Fruit fly (Drosophila melanogaster) whole organism, embryonic: Measurements from ENCODE around the gene CG32829.
A peak's percentile ranks its signal among the peaks of the same experiment; 100 is the strongest.

Source experiments
- Abd-B ChIP-seq: fragments of 200-800 bp; sonication (Bioruptor generic); optimal IDR thresholded peaks from 2 replicates; lab custom pipeline; 2018; ENCODE audit warnings: missing biosample characterization, mild to moderate bottlenecking, missing genetic modification characterization, moderate library complexity
- Awh ChIP-seq: fragments of 200-800 bp; sonication (Bioruptor generic); IDR thresholded peaks from 2 replicates; pipeline ENCODE4, ENCODE4 v1.3.6; 2022; ENCODE audit warnings: missing biosample characterization, missing genetic modification characterization
- B-H2 ChIP-seq: fragments of 200-800 bp; sonication (Bioruptor generic); optimal IDR thresholded peaks from 2 replicates; lab custom pipeline; 2018; ENCODE audit warnings: missing biosample characterization, mild to moderate bottlenecking, missing genetic modification characterization
- CG10267 ChIP-seq: fragments of 200-800 bp; sonication (Bioruptor generic); optimal IDR thresholded peaks from 2 replicates; lab custom pipeline; 2018; ENCODE audit warnings: missing biosample characterization, mild to moderate bottlenecking, missing genetic modification characterization, moderate library complexity
- CG10431 ChIP-seq: fragments of 200-800 bp; sonication (Bioruptor generic); optimal IDR thresholded peaks from 3 replicates; lab custom pipeline; 2018; ENCODE audit warnings: missing biosample characterization, mild to moderate bottlenecking, missing genetic modification characterization
- CG11456 ChIP-seq: fragments of 200-800 bp; sonication (Bioruptor generic); IDR thresholded peaks from 3 replicates; pipeline ENCODE4 v1.3.6; 2022; ENCODE audit warnings: missing biosample characterization, missing genetic modification characterization
- CG11695 ChIP-seq: fragments of 200-800 bp; sonication (Bioruptor generic); IDR thresholded peaks from 3 replicates; pipeline ENCODE4 v1.3.6; 2022; ENCODE audit warnings: missing biosample characterization, missing genetic modification characterization
- CG1233 ChIP-seq: fragments of 200-800 bp; sonication (Bioruptor generic); optimal IDR thresholded peaks from 4 replicates; lab custom pipeline; 2018; ENCODE audit warnings: missing biosample characterization, mild to moderate bottlenecking, missing genetic modification characterization
- CG14014 ChIP-seq: fragments of 200-800 bp; sonication (Bioruptor generic); IDR thresholded peaks from 2 replicates; pipeline ENCODE4 v1.3.6; 2022; ENCODE audit warnings: missing biosample characterization, missing genetic modification characterization
- CG14710 ChIP-seq: fragments of 200-800 bp; sonication (Bioruptor generic); optimal IDR thresholded peaks from 3 replicates; lab custom pipeline; 2019; ENCODE audit warnings: missing biosample characterization, mild to moderate bottlenecking, missing genetic modification characterization, moderate library complexity
- CG18619 ChIP-seq: fragments of 200-800 bp; sonication (Bioruptor generic); optimal IDR thresholded peaks from 3 replicates; lab custom pipeline; 2017; ENCODE audit warnings: missing biosample characterization, mild to moderate bottlenecking, missing genetic modification characterization
- CG2116 ChIP-seq: fragments of 200-800 bp; sonication (Bioruptor generic); optimal IDR thresholded peaks from 3 replicates; lab custom pipeline; 2018; ENCODE audit warnings: missing biosample characterization, mild to moderate bottlenecking, missing genetic modification characterization
- CG31441 ChIP-seq: fragments of 200-800 bp; sonication (Bioruptor generic); IDR thresholded peaks from 2 replicates; pipeline ENCODE4 v1.3.6; 2022; ENCODE audit warnings: missing biosample characterization, missing genetic modification characterization
- CG3281 ChIP-seq: fragments of 200-800 bp; sonication (Bioruptor generic); optimal IDR thresholded peaks from 3 replicates; lab custom pipeline; 2017; ENCODE audit warnings: missing biosample characterization, mild to moderate bottlenecking, missing genetic modification characterization
- CG34422 ChIP-seq: fragments of 200-800 bp; sonication (Bioruptor generic); IDR thresholded peaks from 3 replicates; pipeline ENCODE4 v1.3.6; 2022; ENCODE audit warnings: missing biosample characterization, missing genetic modification characterization
- CG4328 ChIP-seq: fragments of 200-800 bp; sonication (Bioruptor generic); optimal IDR thresholded peaks from 3 replicates; lab custom pipeline; 2017; ENCODE audit warnings: missing biosample characterization, missing genetic modification reagents, missing genetic modification characterization
- CG6791 ChIP-seq: fragments of 200-800 bp; sonication (Bioruptor generic); IDR thresholded peaks from 3 replicates; pipeline ENCODE4 v1.3.6; 2022; ENCODE audit warnings: missing biosample characterization, missing genetic modification characterization; ENCODE audit not compliant: partially characterized antibody
- CG8388 ChIP-seq: fragments of 200-800 bp; sonication (Bioruptor generic); optimal IDR thresholded peaks from 2 replicates; lab custom pipeline; 2019; ENCODE audit warnings: missing biosample characterization, mild to moderate bottlenecking, missing genetic modification characterization, moderate library complexity
- CG8924 ChIP-seq: fragments of 200-800 bp; optimal IDR thresholded peaks from 3 replicates; lab custom pipeline; 2019; ENCODE audit warnings: missing biosample characterization, mild to moderate bottlenecking, missing genetic modification characterization, moderate library complexity
- CG9215 ChIP-seq: fragments of 200-800 bp; sonication (Bioruptor generic); IDR thresholded peaks from 2 replicates; pipeline ENCODE4 v1.3.6; 2022; ENCODE audit warnings: missing biosample characterization, missing genetic modification characterization
- CG9437 ChIP-seq: fragments of 200-800 bp; sonication (Bioruptor generic); optimal IDR thresholded peaks from 2 replicates; lab custom pipeline; 2018; ENCODE audit warnings: missing biosample characterization, mild to moderate bottlenecking, missing genetic modification characterization
- CG9797 ChIP-seq: fragments of 200-800 bp; sonication (Bioruptor generic); optimal IDR thresholded peaks from 3 replicates; lab custom pipeline; 2018; ENCODE audit warnings: missing biosample characterization, mild to moderate bottlenecking, missing genetic modification characterization
- CoRest ChIP-seq: fragments of 200-800 bp; sonication (Bioruptor generic); optimal IDR thresholded peaks from 3 replicates; lab custom pipeline; 2018; ENCODE audit warnings: missing biosample characterization, mild to moderate bottlenecking, missing genetic modification characterization, moderate library complexity
- D19A ChIP-seq: fragments of 200-800 bp; optimal IDR thresholded peaks from 3 replicates; lab custom pipeline; 2019; ENCODE audit warnings: missing biosample characterization, mild to moderate bottlenecking, missing genetic modification characterization, moderate library complexity
- Dek ChIP-seq: fragments of 200-800 bp; sonication (Bioruptor generic); optimal IDR thresholded peaks from 3 replicates; lab custom pipeline; 2019; ENCODE audit warnings: missing biosample characterization, mild to moderate bottlenecking, missing genetic modification characterization, moderate library complexity
- Dfd ChIP-seq, 2 experiments: fragments of >200 bp; optimal IDR thresholded peaks; 2 replicates each; lab custom pipeline; 2017; ENCODE audit warnings: missing biosample characterization in 2 of 2, missing genetic modification characterization in 2 of 2
- Dll ChIP-seq: fragments of 200-800 bp; sonication (Bioruptor generic); IDR thresholded peaks from 4 replicates; pipeline ENCODE4 v1.3.6; 2022; ENCODE audit warnings: missing biosample characterization, missing genetic modification characterization; ENCODE audit not compliant: partially characterized antibody
- E2f2 ChIP-seq: fragments of 200-800 bp; sonication (Bioruptor generic); IDR thresholded peaks from 2 replicates; pipeline ENCODE4 v1.3.6; 2022; ENCODE audit warnings: missing biosample characterization, missing genetic modification characterization
- Fer3 ChIP-seq: fragments of 200-800 bp; sonication (Bioruptor generic); optimal IDR thresholded peaks from 2 replicates; lab custom pipeline; 2018; ENCODE audit warnings: missing biosample characterization, mild to moderate bottlenecking, missing genetic modification characterization, moderate library complexity
- Nf-YC ChIP-seq: fragments of 200-800 bp; optimal IDR thresholded peaks from 3 replicates; lab custom pipeline; 2019; ENCODE audit warnings: missing biosample characterization, mild to moderate bottlenecking, missing genetic modification characterization, moderate library complexity
- NfI ChIP-seq: fragments of 200-800 bp; sonication (Bioruptor generic); optimal IDR thresholded peaks from 3 replicates; lab custom pipeline; 2018; ENCODE audit warnings: missing biosample characterization, mild to moderate bottlenecking, missing genetic modification characterization, moderate library complexity
- Poxn ChIP-seq: fragments of 200-800 bp; sonication (Bioruptor generic); IDR thresholded peaks from 2 replicates; pipeline ENCODE4 v1.3.6; 2022; ENCODE audit warnings: missing biosample characterization, missing genetic modification characterization
- Spps ChIP-seq: fragments of 200-800 bp; sonication (Bioruptor generic); optimal IDR thresholded peaks from 2 replicates; lab custom pipeline; 2018; ENCODE audit warnings: missing biosample characterization, mild to moderate bottlenecking, missing genetic modification characterization
- Usf ChIP-seq: fragments of 200-800 bp; sonication (Bioruptor generic); optimal IDR thresholded peaks from 2 replicates; lab custom pipeline; 2017; ENCODE audit warnings: missing genotype, missing biosample characterization, missing genetic modification characterization
- ara ChIP-seq: fragments of 200-800 bp; sonication (Bioruptor generic); IDR thresholded peaks from 2 replicates; pipeline ENCODE4 v1.3.6; 2022; ENCODE audit warnings: missing biosample characterization, missing genetic modification characterization
- chinmo ChIP-seq: fragments of 200-800 bp; sonication (Bioruptor generic); IDR thresholded peaks from 4 replicates; pipeline ENCODE4 v1.3.6; 2022; ENCODE audit warnings: missing biosample characterization, missing genetic modification characterization; ENCODE audit not compliant: partially characterized antibody
- ci ChIP-seq: fragments of 200-800 bp; sonication (Bioruptor generic); IDR thresholded peaks from 3 replicates; pipeline ENCODE4 v1.3.6; 2022; ENCODE audit warnings: missing biosample characterization, missing genetic modification characterization
- croc ChIP-seq: fragments of 200-800 bp; sonication (Bioruptor generic); conservative IDR thresholded peaks from 3 replicates; pipeline ENCODE4 v1.3.6; 2022; ENCODE audit warnings: missing biosample characterization, missing genetic modification characterization
- fd3F ChIP-seq: fragments of 200-800 bp; sonication (Bioruptor generic); optimal IDR thresholded peaks from 2 replicates; lab custom pipeline; 2018; ENCODE audit warnings: missing biosample characterization, mild to moderate bottlenecking, missing genetic modification characterization, moderate library complexity
- gem ChIP-seq: fragments of 200-800 bp; sonication (Bioruptor generic); optimal IDR thresholded peaks from 2 replicates; lab custom pipeline; 2019; ENCODE audit warnings: missing biosample characterization, mild to moderate bottlenecking, missing genetic modification characterization, moderate library complexity
- grau ChIP-seq: fragments of 200-800 bp; optimal IDR thresholded peaks from 3 replicates; lab custom pipeline; 2019; ENCODE audit warnings: missing biosample characterization, mild to moderate bottlenecking, missing genetic modification characterization, moderate library complexity
- gsb ChIP-seq: fragments of 200-800 bp; sonication (Bioruptor generic); IDR thresholded peaks from 2 replicates; pipeline ENCODE4 v1.3.6; 2022; ENCODE audit warnings: missing biosample characterization, missing genetic modification characterization
- hth ChIP-seq: fragments of >200 bp; optimal IDR thresholded peaks from 2 replicates; lab custom pipeline; 2017; ENCODE audit warnings: inconsistent platforms
- knrl ChIP-seq: fragments of 200-800 bp; sonication (Bioruptor generic); IDR thresholded peaks from 3 replicates; pipeline ENCODE4 v1.3.6; 2022; ENCODE audit warnings: missing biosample characterization, missing genetic modification characterization; ENCODE audit not compliant: partially characterized antibody
- nmo ChIP-seq: fragments of 200-800 bp; sonication (Bioruptor generic); optimal IDR thresholded peaks from 2 replicates; lab custom pipeline; 2018; ENCODE audit warnings: missing biosample characterization, mild to moderate bottlenecking, missing genetic modification characterization, moderate library complexity
- pnt ChIP-seq: fragments of 200-800 bp; sonication (Bioruptor generic); optimal IDR thresholded peaks from 3 replicates; lab custom pipeline; 2016; ENCODE audit warnings: missing biosample characterization, missing genetic modification characterization
- tgo ChIP-seq: fragments of 200-800 bp; sonication (Bioruptor generic); IDR thresholded peaks from 3 replicates; pipeline ENCODE4 v1.3.6; 2022; ENCODE audit warnings: missing biosample characterization, missing genetic modification characterization
- tin ChIP-seq: fragments of 200-800 bp; sonication (Bioruptor generic); optimal IDR thresholded peaks from 3 replicates; lab custom pipeline; 2016; ENCODE audit warnings: missing biosample characterization, missing genetic modification characterization
- ttk ChIP-seq: fragments of 200-800 bp; sonication (Bioruptor generic); IDR thresholded peaks from 2 replicates; pipeline ENCODE4 v2.1.2; 2022; ENCODE audit warnings: missing biosample characterization, missing genetic modification characterization
- twi ChIP-seq: fragments of 200-800 bp; optimal IDR thresholded peaks from 2 replicates; lab custom pipeline; 2019; ENCODE audit warnings: missing biosample characterization, mild to moderate bottlenecking, missing genetic modification characterization, moderate library complexity

CG32829 gene

dm6 chr2L:6964022-6964434, 47.8 kb upstream of the CG32829 start, which contains the start of the genes sip2 and Coprox (continued):
- TF ChIP-seq CG9215 (GFP tag; lab: Robert Waterston, UW) (peak; percentile 46), CG10431 (GFP tag; lab: Kevin White, UChicago) (peak; percentile 75), Spps (tag; lab: Kevin White, UChicago) (peak; percentile 52), ci (0 out of 3 replicates have a peak, but pooled peaks have one; percentile 45), CG2116 (GFP tag; lab: Kevin White, UChicago) (peak; percentile 62), D19A (peak; percentile 37), CoRest (tag; lab: Kevin White, UChicago) (peak; percentile 85), CG3281 (GFP tag; lab: Kevin White, UChicago) (peak; percentile 72), croc (peak; percentile 44; the same call in 2 of the 3 replicates), grau (tag; lab: Kevin White, UChicago) (peak; percentile 83), twi (tag; lab: Kevin White, UChicago) (peak; percentile 63), gem (tag; lab: Kevin White, UChicago) (peak; percentile 87), Abd-B (GFP tag; lab: Kevin White, UChicago) (peak; percentile 63), NfI (GFP tag; lab: Kevin White, UChicago) (peak; percentile 18), CG4328 (peak; percentile 47), Fer3 (tag; lab: Kevin White, UChicago) (peak; percentile 72), CG34422 (GFP tag; lab: Robert Waterston, UW) (0 out of 3 replicates have a peak, but pooled peaks have one; percentile 21), CG8924 (tag; lab: Kevin White, UChicago) (peak; percentile 86), Dek (peak; percentile 74), CG18619 (peak; percentile 56), hth (lab: Kevin White, UChicago) (no peak), E2f2 (GFP tag; lab: Robert Waterston, UW) (peak; percentile 84), pnt (no peak), CG1233 (no peak), Usf (GFP tag; lab: Kevin White, UChicago) (peak; percentile 29), CG31441 (GFP tag; lab: Robert Waterston, UW) (peak; percentile 85), gsb (GFP tag; lab: Robert Waterston, UW) (no peak), CG9797 (GFP tag; lab: Kevin White, UChicago) (peak; percentile 89), Dfd (GFP tag; optimal IDR thresholded peaks at IDR 0.05; lab: Kevin White, UChicago) (no peak), tin (GFP tag; lab: Kevin White, UChicago) (peak; percentile 37), nmo (GFP tag; lab: Kevin White, UChicago) (peak; percentile 82), fd3F (GFP tag; lab: Kevin White, UChicago) (peak; percentile 50), tgo (GFP tag; lab: Robert Waterston, UW) (peak; percentile 58; the same call in 2 of the 3 replicates), Awh (GFP tag; lab: Robert Waterston, UW) (peak; percentile 32; the same call in 1 of the 2 replicates), CG9437 (GFP tag; lab: Kevin White, UChicago) (peak; percentile 69), Nf-YC (tag; lab: Kevin White, UChicago) (peak; percentile 82), CG11456 (GFP tag; lab: Robert Waterston, UW) (0 out of 3 replicates have a peak, but pooled peaks have one; percentile 20), Dll (GFP tag; lab: Robert Waterston, UW) (0 out of 4 replicates have a peak, but pooled peaks have one; percentile 13), CG6791 (no peak), CG8388 (GFP tag; lab: Kevin White, UChicago) (peak; percentile 59), chinmo (0 out of 4 replicates have a peak, but pooled peaks have one; percentile 22), ttk (GFP tag; lab: Robert Waterston, UW) (0 out of 2 replicates have a peak, but pooled peaks have one; percentile 25), knrl (GFP tag; lab: Robert Waterston, UW) (no peak), CG14014 (GFP tag; lab: Robert Waterston, UW) (peak; percentile 59), ara (GFP tag; lab: Robert Waterston, UW) (no peak), Poxn (GFP tag; lab: Robert Waterston, UW) (no peak), CG10267 (peak; percentile 78), CG14710 (tag; lab: Kevin White, UChicago) (peak; percentile 89), CG11695 (GFP tag; lab: Robert Waterston, UW) (peak; percentile 27; the same call in 1 of the 3 replicates), B-H2 (GFP tag; lab: Kevin White, UChicago) (peak; percentile 55)
